Worm (Caenorhabditis elegans) whole organism, midembryonic: ENCODE results near the gene F38A1.9.

Experiments
- T22C8.4 ChIP-seq: fragments of 200-800 bp; sonication (Bioruptor generic); IDR thresholded peaks from 2 replicates; pipeline ENCODE4 v1.3.6; 2022; ENCODE audit warnings: missing genetic modification characterization, missing compliant biosample characterization
- flt-1 ChIP-seq: fragments of 200-800 bp; sonication (Bioruptor generic); IDR thresholded peaks from 2 replicates; pipeline ENCODE4 v1.3.6; 2022; ENCODE audit warnings: missing genetic modification characterization, missing compliant biosample characterization
- med-1 ChIP-seq: sonication (generic microtip); optimal IDR thresholded peaks from 2 replicates; lab custom pipeline; 2017; ENCODE audit warnings: missing genetic modification characterization, mild to moderate bottlenecking, missing compliant biosample characterization, antibody characterized with exemption, missing genetic modification reagents; ENCODE audit not compliant: insufficient read depth
- tab-1 ChIP-seq: fragments of 200-800 bp; sonication (Bioruptor generic); IDR thresholded peaks from 2 replicates; pipeline ENCODE4 v1.3.6; 2022; ENCODE audit warnings: missing genetic modification characterization, missing compliant biosample characterization
- ztf-23 ChIP-seq: fragments of 200-800 bp; sonication (Bioruptor generic); IDR thresholded peaks from 2 replicates; pipeline ENCODE4 v1.3.6; 2022; ENCODE audit warnings: missing genetic modification reagents, missing genetic modification characterization, missing compliant biosample characterization
- ztf-29 ChIP-seq: fragments of 200-800 bp; sonication (Bioruptor generic); IDR thresholded peaks from 2 replicates; pipeline ENCODE4 v1.3.6; 2022; ENCODE audit warnings: missing genetic modification reagents, missing genetic modification characterization, missing compliant biosample characterization

ce11 chrIV:1266138-1266537 is 21.0 kb upstream of the F38A1.9 start:
- no peak for TF ChIP-seq flt-1 (GFP tag; lab: Robert Waterston, UW)
- TF ChIP-seq tab-1 (GFP tag; lab: Robert Waterston, UW) = no peak
- no peak for TF ChIP-seq med-1 (GFP tag; lab: Kevin White, UChicago)
- no peak for TF ChIP-seq T22C8.4
- no peak for TF ChIP-seq ztf-29 (GFP tag; lab: Robert Waterston, UW)
- TF ChIP-seq ztf-23 (GFP tag; lab: Robert Waterston, UW) = no peak
